Worm (Caenorhabditis elegans): ENCODE data around the gene Y45F3A.9.

ce11 chrIII:10586243-10586642 lies 8.7 kb downstream of the Y45F3A.9 start, which contains the start of gene Y45F3A.5:
- TF ChIP-seq lin-39 (tag; optimal IDR thresholded peaks at IDR 0.05) (no peak), ama-1 (optimal IDR thresholded peaks at IDR 0.05) (no peak), lsy-2 (tag; optimal IDR thresholded peaks at IDR 0.05) (no peak), snu-23 (GFP tag; optimal IDR thresholded peaks at IDR 0.05) (no peak), snpc-4 (tag; optimal IDR thresholded peaks at IDR 0.05) (no peak), nhr-90 (tag; optimal IDR thresholded peaks at IDR 0.05; ENCODE audit: poor library complexity) (no peak), nhr-237 (tag; optimal IDR thresholded peaks at IDR 0.05) (no peak)

All from whole organism, L1 larva.